Worm (Caenorhabditis elegans) whole organism, L1 larva: Measurements from ENCODE around the gene C13C4.6.

Source experiments
- C16A3.4 ChIP-seq: fragments of 150-350 bp; optimal IDR thresholded peaks from 2 replicates; lab custom pipeline; 2014; ENCODE audit warnings: missing biosample characterization, missing genetic modification characterization
- ama-1 ChIP-seq: fragments of 150-350 bp; optimal IDR thresholded peaks from 2 replicates; lab custom pipeline; 2014
- ceh-88 ChIP-seq: fragments of 200-800 bp; sonication (Bioruptor generic); IDR thresholded peaks from 2 replicates; pipeline ENCODE4 v1.3.6; 2022; ENCODE audit warnings: missing genetic modification characterization, missing compliant biosample characterization
- ces-1 ChIP-seq: fragments of 150-350 bp; optimal IDR thresholded peaks from 2 replicates; lab custom pipeline; 2014; ENCODE audit warnings: missing biosample characterization, missing genetic modification reagents, missing genetic modification characterization
- grh-1 ChIP-seq: fragments of 200-800 bp; sonication (Bioruptor generic); IDR thresholded peaks from 2 replicates; pipeline ENCODE4 v1.3.6; 2022; ENCODE audit warnings: missing genetic modification reagents, missing genetic modification characterization, missing compliant biosample characterization
- isw-1 ChIP-seq: fragments of 200-800 bp; sonication (Bioruptor generic); IDR thresholded peaks from 2 replicates; pipeline ENCODE4 v1.3.6; 2022; ENCODE audit warnings: missing genetic modification characterization, missing compliant biosample characterization
- mab-9 ChIP-seq: fragments of 200-800 bp; sonication (Bioruptor generic); IDR thresholded peaks from 2 replicates; pipeline ENCODE4 v1.3.6; 2022; ENCODE audit warnings: missing genetic modification reagents, missing genetic modification characterization, missing compliant biosample characterization
- mdl-1 ChIP-seq, 2 experiments: fragments of 150-350 bp; optimal IDR thresholded peaks; 2 replicates each; lab custom pipeline; 2014 to 2017; ENCODE audit warnings: missing biosample characterization in 2 of 2, missing genetic modification characterization in 2 of 2, inconsistent platforms in 1 of 2
- nhr-28 ChIP-seq: fragments of 150-350 bp; optimal IDR thresholded peaks from 2 replicates; lab custom pipeline; 2014; ENCODE audit warnings: missing biosample characterization, missing genetic modification characterization
- pax-3 ChIP-seq: fragments of 200-800 bp; sonication (Bioruptor generic); optimal IDR thresholded peaks from 2 replicates; lab custom pipeline; 2018; ENCODE audit warnings: mild to moderate bottlenecking, missing genetic modification characterization, moderate library complexity, missing compliant biosample characterization
- rnt-1 ChIP-seq: sonication (generic microtip); optimal IDR thresholded peaks from 2 replicates; lab custom pipeline; 2016; ENCODE audit warnings: mild to moderate bottlenecking, missing genetic modification characterization, moderate library complexity, missing compliant biosample characterization
- sptf-1 ChIP-seq: fragments of 150-350 bp; optimal IDR thresholded peaks from 2 replicates; lab custom pipeline; 2014; ENCODE audit warnings: missing biosample characterization, missing genetic modification characterization
- unc-62 ChIP-seq: fragments of 150-350 bp; optimal IDR thresholded peaks from 2 replicates; lab custom pipeline; 2014; ENCODE audit warnings: missing biosample characterization, missing genetic modification reagents, missing genetic modification characterization

- TF ChIP-seq unc-62 (GFP tag; lab: Kevin White, UChicago) (no peak), ceh-88 (GFP tag; lab: Robert Waterston, UW) (no peak), mab-9 (no peak), isw-1 (GFP tag; lab: Robert Waterston, UW) (no peak), pax-3 (tag; lab: Kevin White, UChicago) (no peak), mdl-1 (tag; optimal IDR thresholded peaks at IDR 0.05; lab: Kevin White, UChicago) (no peak), ama-1 (lab: Kevin White, UChicago) (no peak), C16A3.4 (tag; lab: Kevin White, UChicago) (no peak), sptf-1 (tag; lab: Kevin White, UChicago) (no peak), grh-1 (GFP tag; lab: Robert Waterston, UW) (no peak), ces-1 (no peak), rnt-1 (tag; lab: Kevin White, UChicago) (no peak), nhr-28 (tag; lab: Kevin White, UChicago) (no peak)
Observed at ce11 chrV:12106841-12107240, 14.5 kb upstream of the C13C4.6 start, which contains the start of gene nhr-136.
